Worm (Caenorhabditis elegans): Measurements from ENCODE around the gene W10G11.19.

The W10G11.19 gene

DNA sequence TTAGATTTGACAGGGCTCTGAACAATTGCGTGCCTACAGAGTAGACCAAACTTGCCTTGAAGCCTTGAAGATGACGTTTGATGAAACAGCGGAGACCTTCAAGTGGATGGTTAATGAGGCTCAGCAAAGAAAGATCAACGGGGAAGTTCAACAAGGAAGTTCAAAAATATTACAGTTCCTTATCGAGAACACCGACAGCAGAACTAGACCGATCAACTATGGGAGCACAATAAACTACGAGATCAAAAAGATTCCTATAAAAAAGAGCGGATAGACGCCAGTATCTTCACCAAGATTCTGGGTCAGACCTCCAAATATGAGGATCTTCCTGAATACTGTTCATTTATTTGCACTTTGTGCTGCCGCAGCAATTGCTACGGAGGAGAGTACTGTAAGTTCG lies 29.3 kb downstream of the W10G11.19 start, which contains the start of gene clec-134:
Gene clec-134, plus strand, starts transcription at position 301 of the 400 bp plus-strand sequence.
- TF ChIP-seq pag-3 (tag; optimal IDR thresholded peaks at IDR 0.05; ENCODE audit: borderline replicate concordance), result no peak
- TF ChIP-seq mec-3 (tag; optimal IDR thresholded peaks at IDR 0.05; ENCODE audit: borderline replicate concordance), result no peak
- TF ChIP-seq zip-5 (tag; optimal IDR thresholded peaks at IDR 0.05), result no peak
- no peak for TF ChIP-seq ceh-30 (tag; optimal IDR thresholded peaks at IDR 0.05)
- TF ChIP-seq C38D4.7 (GFP tag; optimal IDR thresholded peaks at IDR 0.05), result no peak
- no peak for TF ChIP-seq sox-4 (tag; optimal IDR thresholded peaks at IDR 0.05)
- no peak for TF ChIP-seq unc-55 (GFP tag; optimal IDR thresholded peaks at IDR 0.05)
- no peak for TF ChIP-seq che-1 (tag; optimal IDR thresholded peaks at IDR 0.05)
- TF ChIP-seq ceh-9 (tag; optimal IDR thresholded peaks at IDR 0.05), result no peak
- TF ChIP-seq unc-42 (tag; optimal IDR thresholded peaks at IDR 0.05), result no peak
- TF ChIP-seq hlh-30 (tag; optimal IDR thresholded peaks at IDR 0.05; ENCODE audit: insufficient read depth), result no peak
- TF ChIP-seq unc-3 (GFP tag; conservative IDR thresholded peaks at IDR 0.05), result no peak
- no peak for TF ChIP-seq unc-3 (tag; optimal IDR thresholded peaks at IDR 0.05)
- TF ChIP-seq fkh-10 (GFP tag; optimal IDR thresholded peaks at IDR 0.05), result no peak

DNA sequence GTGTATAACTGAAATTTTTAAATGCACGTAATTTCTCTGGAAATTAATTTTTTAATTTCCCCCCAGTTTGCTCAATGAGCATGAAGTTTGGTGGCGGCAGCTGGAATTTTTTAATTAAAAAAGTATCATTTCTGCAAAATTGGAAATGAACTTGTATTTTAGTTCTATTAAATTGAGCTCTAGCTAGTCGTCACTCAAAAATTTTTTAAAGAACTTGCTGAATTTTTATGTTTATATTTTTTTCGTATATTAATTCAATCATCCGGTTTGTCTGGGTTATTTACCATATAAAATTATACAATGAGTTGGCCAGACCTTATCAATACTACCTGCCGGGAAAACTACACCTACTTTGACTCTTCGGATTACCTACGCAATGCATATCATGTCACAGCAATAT lies 31.3 kb downstream of the W10G11.19 start, which contains the start of gene srh-59:
Gene srh-59, plus strand, starts transcription at position 301 of the 400 bp plus-strand sequence.
- TF ChIP-seq ref-2 (tag; optimal IDR thresholded peaks at IDR 0.05), result no peak
- no peak for TF ChIP-seq C38D4.7 (GFP tag; optimal IDR thresholded peaks at IDR 0.05)
- no peak for TF ChIP-seq K09A11.1 (tag; optimal IDR thresholded peaks at IDR 0.05; ENCODE audit: insufficient read depth)
- TF ChIP-seq zip-5 (tag; optimal IDR thresholded peaks at IDR 0.05), result no peak
- no peak for TF ChIP-seq syd-9 (tag; optimal IDR thresholded peaks at IDR 0.05)
- TF ChIP-seq ceh-6 (GFP tag; optimal IDR thresholded peaks at IDR 0.05), result no peak
- no peak for TF ChIP-seq ztf-16 (tag; optimal IDR thresholded peaks at IDR 0.05)
- TF ChIP-seq sdc-2 (tag; optimal IDR thresholded peaks at IDR 0.05), result no peak
- TF ChIP-seq unc-42 (tag; optimal IDR thresholded peaks at IDR 0.05), result no peak
- TF ChIP-seq ama-1 (optimal IDR thresholded peaks at IDR 0.05), result no peak
- TF ChIP-seq ttx-3 (tag; optimal IDR thresholded peaks at IDR 0.05), result no peak
- no peak for TF ChIP-seq mec-3 (tag; optimal IDR thresholded peaks at IDR 0.05; ENCODE audit: borderline replicate concordance)
- no peak for TF ChIP-seq pag-3 (tag; optimal IDR thresholded peaks at IDR 0.05; ENCODE audit: borderline replicate concordance)
- TF ChIP-seq sox-2 (GFP tag; IDR thresholded peaks at IDR 0.05), result no peak
- TF ChIP-seq ceh-19 (GFP tag; optimal IDR thresholded peaks at IDR 0.05), result no peak
- TF ChIP-seq pqm-1 (tag; optimal IDR thresholded peaks at IDR 0.05), result no peak

DNA sequence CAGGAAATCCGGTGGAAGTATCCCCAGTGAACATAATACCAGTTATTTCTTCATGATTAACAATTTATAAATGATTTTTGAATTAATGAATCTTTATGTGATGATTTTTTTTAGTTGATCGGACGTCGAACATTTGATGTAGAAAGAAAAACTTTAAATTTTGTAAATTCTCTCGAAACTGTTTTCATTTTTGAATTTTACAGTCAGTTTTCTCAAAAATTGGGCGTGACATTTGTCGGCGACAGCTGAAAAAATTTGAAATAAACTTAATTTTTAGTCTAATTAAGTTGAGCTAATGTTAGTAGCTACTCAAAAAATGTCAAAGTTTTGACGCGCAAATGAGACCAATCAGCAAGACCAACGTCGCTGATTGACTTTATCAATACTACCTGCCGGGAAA lies 33.0 kb downstream of the W10G11.19 start, which contains the start of gene srh-60:
Gene srh-60, plus strand, starts transcription at position 301 of the 400 bp plus-strand sequence.
- TF ChIP-seq ahr-1 (tag; optimal IDR thresholded peaks at IDR 0.05) (no peak), pat-9 (tag; optimal IDR thresholded peaks at IDR 0.05) (no peak), fax-1 (tag; optimal IDR thresholded peaks at IDR 0.05) (no peak), ztf-16 (tag; optimal IDR thresholded peaks at IDR 0.05) (no peak), sox-4 (tag; optimal IDR thresholded peaks at IDR 0.05) (no peak), syd-9 (tag; optimal IDR thresholded peaks at IDR 0.05) (no peak)

DNA sequence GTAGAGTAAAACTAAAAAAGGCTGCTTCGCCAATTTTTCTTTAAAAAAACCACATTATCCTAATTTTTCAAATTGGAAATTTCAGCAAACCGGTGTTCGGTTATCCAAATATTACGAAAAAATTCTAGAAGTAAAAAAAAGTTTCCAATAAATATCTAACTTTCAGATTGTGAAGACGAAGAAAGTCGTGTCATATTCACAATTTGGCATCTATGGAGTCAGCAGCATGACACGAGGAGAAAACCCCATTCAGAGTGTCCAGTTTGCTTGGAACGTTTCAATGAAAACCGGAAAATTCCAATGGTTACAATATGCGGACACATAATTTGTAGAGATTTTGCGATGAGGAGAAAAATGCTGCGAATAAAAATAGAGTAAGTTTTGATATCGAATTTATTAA lies 44.9 kb downstream of the W10G11.19 start, which contains the start of gene Y49F6A.12:
Gene Y49F6A.12, plus strand, starts transcription at position 301 of the 400 bp plus-strand sequence.
- TF ChIP-seq ets-4 (tag; optimal IDR thresholded peaks at IDR 0.05) (no peak), ceh-14 (tag; optimal IDR thresholded peaks at IDR 0.05) (no peak), che-1 (tag; optimal IDR thresholded peaks at IDR 0.05) (no peak), pha-4 (tag; optimal IDR thresholded peaks at IDR 0.05) (no peak), ceh-18 (tag; optimal IDR thresholded peaks at IDR 0.05) (no peak), pros-1 (tag; optimal IDR thresholded peaks at IDR 0.05) (no peak), elt-4 (tag; optimal IDR thresholded peaks at IDR 0.05) (no peak), sdc-2 (tag; optimal IDR thresholded peaks at IDR 0.05) (no peak), nfya-1 (tag; optimal IDR thresholded peaks at IDR 0.05) (no peak), pat-9 (tag; optimal IDR thresholded peaks at IDR 0.05) (no peak), ceh-19 (GFP tag; optimal IDR thresholded peaks at IDR 0.05) (no peak), rnt-1 (tag; optimal IDR thresholded peaks at IDR 0.05) (no peak)
